Worm (Caenorhabditis elegans): ENCODE results near the gene pinn-1.

- TF ChIP-seq mep-1 (tag; optimal IDR thresholded peaks at IDR 0.05): no peak
- TF ChIP-seq nhr-12 (tag; optimal IDR thresholded peaks at IDR 0.05): no peak
- TF ChIP-seq snpc-4 (tag; optimal IDR thresholded peaks at IDR 0.05): no peak
- TF ChIP-seq unc-62 (GFP tag; optimal IDR thresholded peaks at IDR 0.05): no peak
- TF ChIP-seq mls-2 (tag; optimal IDR thresholded peaks at IDR 0.05): no peak
- TF ChIP-seq elt-1 (tag; optimal IDR thresholded peaks at IDR 0.05; ENCODE audit: borderline replicate concordance, insufficient read depth): no peak
- no peak for TF ChIP-seq nhr-76 (tag; optimal IDR thresholded peaks at IDR 0.05)
These were observed 29.5 kb downstream of the pinn-1 start for ce11 chrII:2859315-2859714.

Measured in whole organism, mixed stage, embryonic.